Worm (Caenorhabditis elegans) whole organism, young adult: ENCODE results near the gene R09B5.11.

ENCODE experiments used
- ceh-91 ChIP-seq: fragments of 200-800 bp; sonication (Bioruptor generic); IDR thresholded peaks from 2 replicates; pipeline ENCODE4 v1.3.6; 2022; ENCODE audit warnings: missing genetic modification reagents, missing genetic modification characterization, missing compliant biosample characterization
- tbx-9 ChIP-seq: sonication (generic microtip); optimal IDR thresholded peaks from 2 replicates; lab custom pipeline; 2016; ENCODE audit warnings: borderline replicate concordance, missing genetic modification characterization, inconsistent platforms, missing compliant biosample characterization

- TF ChIP-seq tbx-9 (tag; lab: Kevin White, UChicago), result no peak
- no peak for TF ChIP-seq ceh-91 (GFP tag; lab: Robert Waterston, UW)
These were observed 15.7 kb upstream of the R09B5.11 start for ce11 chrV:1423338-1423737.
